Worm (Caenorhabditis elegans) whole organism, mixed stage, embryonic: Measurements from ENCODE around the gene nfu-1.

Source experiments
- bed-3 ChIP-seq: fragments of 200-800 bp; sonication (Bioruptor generic); optimal IDR thresholded peaks from 3 replicates; lab custom pipeline; 2018; ENCODE audit warnings: mild to moderate bottlenecking, missing genetic modification characterization, moderate library complexity, missing compliant biosample characterization
- blmp-1 ChIP-seq: fragments of 150-350 bp; optimal IDR thresholded peaks from 2 replicates; lab custom pipeline; 2014; ENCODE audit warnings: missing biosample characterization, missing genetic modification characterization
- ceh-39 ChIP-seq: fragments of 150-350 bp; optimal IDR thresholded peaks from 2 replicates; lab custom pipeline; 2014; ENCODE audit warnings: missing biosample characterization, missing genetic modification characterization
- ceh-83 ChIP-seq: fragments of 200-800 bp; sonication (Bioruptor generic); optimal IDR thresholded peaks from 2 replicates; lab custom pipeline; 2018; ENCODE audit warnings: mild to moderate bottlenecking, missing genetic modification characterization, missing compliant biosample characterization
- ces-1 ChIP-seq: fragments of 150-350 bp; optimal IDR thresholded peaks from 2 replicates; lab custom pipeline; 2014; ENCODE audit warnings: missing biosample characterization, missing genetic modification reagents, missing genetic modification characterization
- cnd-1 ChIP-seq: fragments of 200-800 bp; sonication (Bioruptor generic); optimal IDR thresholded peaks from 2 replicates; lab custom pipeline; 2018; ENCODE audit warnings: mild to moderate bottlenecking, missing genetic modification characterization, missing compliant biosample characterization
- drap-1 ChIP-seq: fragments of 200-800 bp; sonication (Bioruptor generic); optimal IDR thresholded peaks from 3 replicates; lab custom pipeline; 2018; ENCODE audit warnings: mild to moderate bottlenecking, missing genetic modification characterization, missing compliant biosample characterization
- elt-1 ChIP-seq: sonication (generic microtip); optimal IDR thresholded peaks from 2 replicates; lab custom pipeline; 2017; ENCODE audit warnings: missing genetic modification characterization, mild to moderate bottlenecking, missing compliant biosample characterization, antibody characterized with exemption, moderate library complexity, borderline replicate concordance; ENCODE audit not compliant: insufficient read depth
- elt-3 ChIP-seq: fragments of 150-350 bp; optimal IDR thresholded peaks from 2 replicates; lab custom pipeline; 2014; ENCODE audit warnings: missing biosample characterization, missing genetic modification characterization
- ham-2 ChIP-seq: fragments of 200-800 bp; sonication (Bioruptor generic); optimal IDR thresholded peaks from 2 replicates; lab custom pipeline; 2018; ENCODE audit warnings: mild to moderate bottlenecking, missing genetic modification characterization, missing compliant biosample characterization
- hlh-1 ChIP-seq: fragments of 150-350 bp; optimal IDR thresholded peaks from 2 replicates; lab custom pipeline; 2014; ENCODE audit warnings: missing biosample characterization, missing genetic modification reagents, missing genetic modification characterization
- lin-32 ChIP-seq: fragments of 200-800 bp; sonication (Bioruptor generic); optimal IDR thresholded peaks from 2 replicates; lab custom pipeline; 2018; ENCODE audit warnings: mild to moderate bottlenecking, missing genetic modification characterization, missing compliant biosample characterization
- lsy-2 ChIP-seq: fragments of 150-350 bp; optimal IDR thresholded peaks from 2 replicates; lab custom pipeline; 2014; ENCODE audit warnings: missing biosample characterization, missing genetic modification characterization
- mab-5 ChIP-seq: fragments of 150-350 bp; optimal IDR thresholded peaks from 2 replicates; lab custom pipeline; 2014; ENCODE audit warnings: missing biosample characterization, missing genetic modification characterization
- mep-1 ChIP-seq: fragments of 150-350 bp; optimal IDR thresholded peaks from 2 replicates; lab custom pipeline; 2017; ENCODE audit warnings: missing biosample characterization, missing genetic modification reagents, missing genetic modification characterization, inconsistent platforms
- mls-2 ChIP-seq: sonication (generic microtip); optimal IDR thresholded peaks from 2 replicates; lab custom pipeline; 2016; ENCODE audit warnings: mild to moderate bottlenecking, missing genetic modification characterization, moderate library complexity, missing compliant biosample characterization
- nhr-12 ChIP-seq: fragments of 150-350 bp; optimal IDR thresholded peaks from 2 replicates; lab custom pipeline; 2014; ENCODE audit warnings: missing biosample characterization, missing genetic modification characterization
- nhr-2 ChIP-seq: fragments of 150-350 bp; optimal IDR thresholded peaks from 2 replicates; lab custom pipeline; 2014; ENCODE audit warnings: missing biosample characterization, missing genetic modification characterization
- nhr-28 ChIP-seq: fragments of 150-350 bp; optimal IDR thresholded peaks from 2 replicates; lab custom pipeline; 2014; ENCODE audit warnings: missing biosample characterization, missing genetic modification characterization
- nhr-76 ChIP-seq: sonication (generic microtip); optimal IDR thresholded peaks from 2 replicates; lab custom pipeline; 2017; ENCODE audit warnings: missing biosample characterization, missing genetic modification characterization
- pha-4 ChIP-seq: fragments of 150-350 bp; optimal IDR thresholded peaks from 2 replicates; lab custom pipeline; 2018; ENCODE audit warnings: missing biosample characterization, missing genetic modification reagents, missing genetic modification characterization
- sem-2 ChIP-seq: fragments of 200-800 bp; sonication (Bioruptor generic); optimal IDR thresholded peaks from 2 replicates; lab custom pipeline; 2018; ENCODE audit warnings: mild to moderate bottlenecking, missing genetic modification characterization, missing compliant biosample characterization
- snpc-4 ChIP-seq: fragments of 150-350 bp; optimal IDR thresholded peaks from 2 replicates; lab custom pipeline; 2014; ENCODE audit warnings: missing biosample characterization, missing genetic modification characterization
- sptf-1 ChIP-seq: sonication (generic microtip); optimal IDR thresholded peaks from 2 replicates; lab custom pipeline; 2017; ENCODE audit warnings: mild to moderate bottlenecking, missing genetic modification characterization, moderate library complexity, missing compliant biosample characterization
- tbx-8 ChIP-seq: fragments of 200-800 bp; sonication (Bioruptor generic); optimal IDR thresholded peaks from 2 replicates; lab custom pipeline; 2018; ENCODE audit warnings: mild to moderate bottlenecking, missing genetic modification characterization, moderate library complexity, missing compliant biosample characterization
- unc-120 ChIP-seq: sonication (generic microtip); optimal IDR thresholded peaks from 2 replicates; lab custom pipeline; 2017; ENCODE audit warnings: missing genetic modification characterization, missing compliant biosample characterization; ENCODE audit not compliant: poor library complexity, severe bottlenecking
- unc-39 ChIP-seq: fragments of 150-350 bp; optimal IDR thresholded peaks from 2 replicates; lab custom pipeline; 2014; ENCODE audit warnings: missing biosample characterization, missing genetic modification characterization
- unc-62 ChIP-seq: fragments of 150-350 bp; optimal IDR thresholded peaks from 2 replicates; lab custom pipeline; 2014; ENCODE audit warnings: missing biosample characterization, missing genetic modification reagents, missing genetic modification characterization
- zip-8 ChIP-seq: fragments of 150-350 bp; optimal IDR thresholded peaks from 2 replicates; lab custom pipeline; 2014; ENCODE audit warnings: missing biosample characterization, missing genetic modification characterization
- ztf-11 ChIP-seq: fragments of 150-350 bp; optimal IDR thresholded peaks from 2 replicates; lab custom pipeline; 2014; ENCODE audit warnings: missing biosample characterization, missing genetic modification characterization

Gene nfu-1

ce11 chrIV:10413828-10414227 is 26.6 kb downstream of the nfu-1 start, which contains the start of gene R10H10.7:
Gene R10H10.7 (minus strand): TSS chrIV:10413928.
- TF ChIP-seq elt-3 (tag; lab: Kevin White, UChicago) (no peak), unc-39 (tag; lab: Kevin White, UChicago) (no peak), unc-120 (tag; lab: Kevin White, UChicago) (no peak), nhr-28 (tag; lab: Kevin White, UChicago) (no peak), bed-3 (no peak), sem-2 (GFP tag; lab: Kevin White, UChicago) (no peak), mab-5 (tag; lab: Kevin White, UChicago) (no peak), blmp-1 (tag; lab: Kevin White, UChicago) (no peak), drap-1 (GFP tag; lab: Kevin White, UChicago) (no peak), lin-32 (GFP tag; lab: Kevin White, UChicago) (no peak), zip-8 (tag; lab: Kevin White, UChicago) (no peak), unc-62 (GFP tag; lab: Kevin White, UChicago) (no peak), snpc-4 (no peak), nhr-12 (tag; lab: Kevin White, UChicago) (no peak), ztf-11 (tag; lab: Kevin White, UChicago) (no peak)

- TF ChIP-seq tbx-8 (GFP tag; lab: Kevin White, UChicago) (no peak), elt-3 (tag; lab: Kevin White, UChicago) (no peak), ztf-11 (tag; lab: Kevin White, UChicago) (no peak), nhr-76 (tag; lab: Kevin White, UChicago) (no peak), cnd-1 (tag; lab: Kevin White, UChicago) (no peak), nhr-2 (tag; lab: Kevin White, UChicago) (no peak), ceh-83 (GFP tag; lab: Kevin White, UChicago) (no peak), unc-62 (GFP tag; lab: Kevin White, UChicago) (no peak), mep-1 (tag; lab: Kevin White, UChicago) (no peak), ham-2 (no peak), ces-1 (no peak), mls-2 (no peak), hlh-1 (tag; lab: Kevin White, UChicago) (no peak), nhr-28 (tag; lab: Kevin White, UChicago) (no peak)
These were observed 30.6 kb downstream of the nfu-1 start, which contains the start of gene F13B12.6 for ce11 chrIV:10417781-10418180. Gene F13B12.6 (minus strand): TSS chrIV:10417881.

ce11 chrIV:10419896-10420295 is 32.7 kb downstream of the nfu-1 start:
- no peak for TF ChIP-seq unc-39 (tag; lab: Kevin White, UChicago)
- TF ChIP-seq nhr-28 (tag; lab: Kevin White, UChicago) = no peak
- no peak for TF ChIP-seq mls-2
- peak; percentile 75 for TF ChIP-seq unc-62 (GFP tag; lab: Kevin White, UChicago)
- no peak for TF ChIP-seq zip-8 (tag; lab: Kevin White, UChicago)
- no peak for TF ChIP-seq drap-1 (GFP tag; lab: Kevin White, UChicago)
- TF ChIP-seq hlh-1 (tag; lab: Kevin White, UChicago) = peak; percentile 38
- no peak for TF ChIP-seq lsy-2 (tag; lab: Kevin White, UChicago)
- no peak for TF ChIP-seq snpc-4
- TF ChIP-seq unc-120 (tag; lab: Kevin White, UChicago) = peak; percentile 30
- TF ChIP-seq, all 35 proteins: peak for 3

ce11 chrIV:10420440-10420839 is 33.2 kb downstream of the nfu-1 start:
- no peak for TF ChIP-seq drap-1 (GFP tag; lab: Kevin White, UChicago)
- no peak for TF ChIP-seq blmp-1 (tag; lab: Kevin White, UChicago)
- TF ChIP-seq ztf-11 (tag; lab: Kevin White, UChicago) = no peak
- no peak for TF ChIP-seq unc-62 (GFP tag; lab: Kevin White, UChicago)
- TF ChIP-seq elt-1 = no peak
- no peak for TF ChIP-seq sptf-1 (tag; lab: Kevin White, UChicago)

ce11 chrIV:10421256-10421655 is 34.0 kb downstream of the nfu-1 start:
- TF ChIP-seq cnd-1 (tag; lab: Kevin White, UChicago) = peak; percentile 35
- no peak for TF ChIP-seq ceh-83 (GFP tag; lab: Kevin White, UChicago)
- no peak for TF ChIP-seq nhr-2 (tag; lab: Kevin White, UChicago)
- TF ChIP-seq pha-4 (tag; lab: Kevin White, UChicago) = peak; percentile 61
- peak; percentile 57 for TF ChIP-seq lin-32 (GFP tag; lab: Kevin White, UChicago)
- no peak for TF ChIP-seq ceh-39
- TF ChIP-seq ham-2 = peak; percentile 2
